Fruit fly (Drosophila melanogaster) whole organism, adult: Measurements from ENCODE around the gene Hel25E.

Experiments used
- CG11617 ChIP-seq: fragments of 200-800 bp; sonication (Bioruptor generic); optimal IDR thresholded peaks from 2 replicates; lab custom pipeline; 2017; ENCODE audit warnings: mild to moderate bottlenecking, missing biosample characterization, missing genetic modification reagents, missing genetic modification characterization
- CG14711 ChIP-seq: fragments of 200-800 bp; sonication (Bioruptor generic); optimal IDR thresholded peaks from 2 replicates; lab custom pipeline; 2018; ENCODE audit warnings: missing biosample characterization, mild to moderate bottlenecking, missing genetic modification characterization, moderate library complexity
- CG5204 ChIP-seq: fragments of 200-800 bp; sonication (Bioruptor generic); optimal IDR thresholded peaks from 2 replicates; lab custom pipeline; 2016; ENCODE audit warnings: missing biosample characterization, missing genetic modification characterization
- CG7045 ChIP-seq: fragments of 200-800 bp; sonication (Bioruptor generic); optimal IDR thresholded peaks from 2 replicates; lab custom pipeline; 2017; ENCODE audit warnings: missing biosample characterization, mild to moderate bottlenecking, missing genetic modification characterization
- CG7101 ChIP-seq: fragments of 200-800 bp; sonication (Bioruptor generic); optimal IDR thresholded peaks from 2 replicates; lab custom pipeline; 2018; ENCODE audit warnings: missing biosample characterization, mild to moderate bottlenecking, missing genetic modification characterization, moderate library complexity
- Crg-1 ChIP-seq: fragments of 200-800 bp; sonication (Bioruptor generic); optimal IDR thresholded peaks from 2 replicates; lab custom pipeline; 2016; ENCODE audit warnings: missing biosample characterization, missing genetic modification characterization
- cic ChIP-seq: fragments of 200-800 bp; sonication (Bioruptor generic); optimal IDR thresholded peaks from 2 replicates; lab custom pipeline; 2017; ENCODE audit warnings: missing biosample characterization, mild to moderate bottlenecking, missing genetic modification characterization, moderate library complexity
- cnc ChIP-seq, 2 experiments: fragments of >200 bp; optimal IDR thresholded peaks; 2 replicates each; lab custom pipeline; 2017
- toe ChIP-seq: fragments of 200-800 bp; sonication (Bioruptor generic); optimal IDR thresholded peaks from 2 replicates; lab custom pipeline; 2016; ENCODE audit warnings: missing biosample characterization, missing genetic modification characterization

DNA sequence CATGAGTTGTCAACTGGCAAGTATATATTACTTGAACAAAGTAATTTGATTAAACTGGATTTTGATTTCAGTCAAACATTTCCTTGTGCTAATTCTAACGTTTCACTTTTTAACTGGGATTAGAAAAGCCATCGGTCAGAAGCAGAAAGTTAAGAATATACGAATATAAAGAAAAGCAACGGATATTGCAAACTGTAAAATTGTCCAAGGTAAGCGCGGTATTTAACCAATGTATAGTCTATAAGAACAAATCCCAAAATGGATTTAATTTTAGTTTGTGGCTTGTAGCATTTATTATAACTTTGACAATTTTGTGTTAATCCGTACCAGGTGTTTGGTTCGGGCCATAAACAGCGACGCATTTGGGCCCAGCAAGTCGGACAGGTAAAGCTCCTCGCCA is 9.4 kb upstream of the Hel25E start, which contains the start of gene CG18269:
- no peak for TF ChIP-seq cic (GFP tag; lab: Kevin White, UChicago)
- TF ChIP-seq cnc (optimal IDR thresholded peaks at IDR 0.05; lab: Kevin White, UChicago), result no peak
- TF ChIP-seq CG7045 (GFP tag; lab: Kevin White, UChicago), result no peak
- TF ChIP-seq toe (GFP tag; lab: Kevin White, UChicago), result no peak
- no peak for TF ChIP-seq CG7101 (tag; lab: Kevin White, UChicago)
- TF ChIP-seq CG14711, result no peak
- TF ChIP-seq CG11617 (GFP tag; lab: Kevin White, UChicago), result no peak
- no peak for TF ChIP-seq CG5204 (GFP tag; lab: Kevin White, UChicago)
- TF ChIP-seq Crg-1, result no peak
